Worm (Caenorhabditis elegans): ENCODE data around the gene map-1.

- TF ChIP-seq pqm-1 (tag; optimal IDR thresholded peaks at IDR 0.05): no peak
- TF ChIP-seq ztf-4 (tag; optimal IDR thresholded peaks at IDR 0.05): peak; percentile 80
- no peak for TF ChIP-seq nhr-11 (tag; optimal IDR thresholded peaks at IDR 0.05)
- no peak for TF ChIP-seq unc-62 (GFP tag; optimal IDR thresholded peaks at IDR 0.05)
- TF ChIP-seq nhr-28 (tag; optimal IDR thresholded peaks at IDR 0.05): no peak
- no peak for TF ChIP-seq nhr-12 (tag; optimal IDR thresholded peaks at IDR 0.05)
- TF ChIP-seq elt-1 (tag; optimal IDR thresholded peaks at IDR 0.05): no peak
- TF ChIP-seq elt-2 (tag; optimal IDR thresholded peaks at IDR 0.05): no peak
Observed at ce11 chrIV:3644863-3645378, 41.7 kb downstream of the map-1 start.
